Fruit fly (Drosophila melanogaster) S2 (cell line): Measurements from ENCODE around the gene CG10907.

ENCODE experiments used
- CG8478 ChIP-seq: fragments of >200 bp; optimal IDR thresholded peaks from 2 replicates; lab custom pipeline; 2018
- CTCF ChIP-seq, 2 experiments: fragments of >200 bp; optimal IDR thresholded peaks; 2 replicates each; lab custom pipeline; 2018

dm6 chr3L:11764930-11765329 is 28.4 kb upstream of the CG10907 start:
- TF ChIP-seq CG8478 (lab: Kevin White, UChicago): no peak
- no peak for TF ChIP-seq CTCF (optimal IDR thresholded peaks at IDR 0.05; lab: Kevin White, UChicago)
